Fruit fly (Drosophila melanogaster) whole organism, embryonic: Measurements from ENCODE around the gene Atg8b.

Experiments used
- Bdp1 ChIP-seq: fragments of 200-800 bp; sonication (Bioruptor generic); optimal IDR thresholded peaks from 3 replicates; lab custom pipeline; 2016; ENCODE audit warnings: missing biosample characterization, missing genetic modification characterization
- CG10462 ChIP-seq: fragments of 200-800 bp; sonication (Bioruptor generic); optimal IDR thresholded peaks from 2 replicates; lab custom pipeline; 2016; ENCODE audit warnings: missing biosample characterization, missing genetic modification characterization
- CG12104 ChIP-seq: fragments of 200-800 bp; sonication (Bioruptor generic); optimal IDR thresholded peaks from 3 replicates; lab custom pipeline; 2016; ENCODE audit warnings: missing biosample characterization, missing genetic modification characterization
- CG12155 ChIP-seq: fragments of 200-800 bp; sonication (Bioruptor generic); optimal IDR thresholded peaks from 3 replicates; lab custom pipeline; 2016; ENCODE audit warnings: missing biosample characterization, missing genetic modification characterization
- CG12659 ChIP-seq: fragments of 200-800 bp; sonication (Bioruptor generic); optimal IDR thresholded peaks from 3 replicates; lab custom pipeline; 2017; ENCODE audit warnings: mild to moderate bottlenecking, missing biosample characterization, missing genetic modification reagents, missing genetic modification characterization
- CG15601 ChIP-seq: fragments of 200-800 bp; sonication (Bioruptor generic); optimal IDR thresholded peaks from 3 replicates; lab custom pipeline; 2019; ENCODE audit warnings: missing biosample characterization, mild to moderate bottlenecking, missing genetic modification characterization, moderate library complexity
- CG18011 ChIP-seq: fragments of 200-800 bp; sonication (Bioruptor generic); optimal IDR thresholded peaks from 2 replicates; lab custom pipeline; 2017; ENCODE audit warnings: missing biosample characterization, missing genetic modification characterization, mild to moderate bottlenecking, moderate library complexity, missing genotype
- CG31365 ChIP-seq: fragments of 200-800 bp; sonication (Bioruptor generic); optimal IDR thresholded peaks from 2 replicates; lab custom pipeline; 2018; ENCODE audit warnings: missing biosample characterization, mild to moderate bottlenecking, missing genetic modification characterization
- CG31441 ChIP-seq: fragments of 200-800 bp; sonication (Bioruptor generic); IDR thresholded peaks from 2 replicates; pipeline ENCODE4 v1.3.6; 2022; ENCODE audit warnings: missing biosample characterization, missing genetic modification characterization
- CG32532 ChIP-seq: fragments of 200-800 bp; sonication (Bioruptor generic); IDR thresholded peaks from 2 replicates; pipeline ENCODE4 v1.3.6; 2022; ENCODE audit warnings: missing biosample characterization, missing genetic modification characterization
- CG43689 ChIP-seq: fragments of 200-800 bp; sonication (Bioruptor generic); IDR thresholded peaks from 2 replicates; pipeline ENCODE4 v1.3.6; 2022; ENCODE audit warnings: missing biosample characterization, missing genetic modification characterization
- CG5180 ChIP-seq: fragments of 200-800 bp; sonication (Bioruptor generic); optimal IDR thresholded peaks from 3 replicates; lab custom pipeline; 2017; ENCODE audit warnings: missing biosample characterization, missing genetic modification characterization, mild to moderate bottlenecking, moderate library complexity, missing genetic modification reagents
- CG6683 ChIP-seq: fragments of 200-800 bp; sonication (Bioruptor generic); optimal IDR thresholded peaks from 2 replicates; lab custom pipeline; 2017; ENCODE audit warnings: missing biosample characterization, mild to moderate bottlenecking, missing genetic modification characterization, missing genetic modification reagents
- CG6791 ChIP-seq: fragments of 200-800 bp; sonication (Bioruptor generic); IDR thresholded peaks from 3 replicates; pipeline ENCODE4 v1.3.6; 2022; ENCODE audit warnings: missing biosample characterization, missing genetic modification characterization; ENCODE audit not compliant: partially characterized antibody
- CG7786 ChIP-seq: fragments of 200-800 bp; sonication (Bioruptor generic); optimal IDR thresholded peaks from 2 replicates; lab custom pipeline; 2016; ENCODE audit warnings: missing biosample characterization, missing genetic modification characterization
- CG8290 ChIP-seq, 3 experiments: fragments of 200-800 bp; sonication (Bioruptor generic); optimal IDR thresholded peaks; 2 replicates each; lab custom pipeline; 2016 to 2019; ENCODE audit warnings: missing biosample characterization in 3 of 3, missing genetic modification characterization in 3 of 3, mild to moderate bottlenecking in 2 of 3, moderate library complexity in 1 of 3
- CG9215 ChIP-seq: fragments of 200-800 bp; sonication (Bioruptor generic); IDR thresholded peaks from 2 replicates; pipeline ENCODE4 v1.3.6; 2022; ENCODE audit warnings: missing biosample characterization, missing genetic modification characterization
- CG9437 ChIP-seq: fragments of 200-800 bp; sonication (Bioruptor generic); optimal IDR thresholded peaks from 2 replicates; lab custom pipeline; 2018; ENCODE audit warnings: missing biosample characterization, mild to moderate bottlenecking, missing genetic modification characterization
- CTCF ChIP-seq: fragments of 200-800 bp; sonication (Bioruptor generic); optimal IDR thresholded peaks from 2 replicates; lab custom pipeline; 2017; ENCODE audit warnings: missing biosample characterization, mild to moderate bottlenecking, missing genetic modification characterization, moderate library complexity
- Camta ChIP-seq: fragments of 200-800 bp; sonication (Bioruptor generic); optimal IDR thresholded peaks from 2 replicates; lab custom pipeline; 2016; ENCODE audit warnings: missing biosample characterization, missing genetic modification characterization
- Dp ChIP-seq: fragments of 200-800 bp; sonication (Bioruptor generic); optimal IDR thresholded peaks from 2 replicates; lab custom pipeline; 2018; ENCODE audit warnings: missing biosample characterization, mild to moderate bottlenecking, missing genetic modification characterization, moderate library complexity
- Elba2 ChIP-seq: fragments of 200-800 bp; sonication (Bioruptor generic); optimal IDR thresholded peaks from 3 replicates; lab custom pipeline; 2016; ENCODE audit warnings: missing biosample characterization, missing genetic modification characterization
- Fer1 ChIP-seq: fragments of 200-800 bp; sonication (Bioruptor generic); optimal IDR thresholded peaks from 2 replicates; lab custom pipeline; 2017; ENCODE audit warnings: missing biosample characterization, mild to moderate bottlenecking, missing genetic modification characterization
- HmgD ChIP-seq: fragments of 200-800 bp; sonication (Bioruptor generic); optimal IDR thresholded peaks from 3 replicates; lab custom pipeline; 2016; ENCODE audit warnings: missing biosample characterization, missing genetic modification characterization
- Hmr ChIP-seq: fragments of 200-800 bp; sonication (Bioruptor generic); optimal IDR thresholded peaks from 3 replicates; lab custom pipeline; 2017; ENCODE audit warnings: mild to moderate bottlenecking, missing biosample characterization, missing genetic modification reagents, missing genetic modification characterization
- Lhr ChIP-seq: fragments of 200-800 bp; sonication (Bioruptor generic); optimal IDR thresholded peaks from 3 replicates; lab custom pipeline; 2017; ENCODE audit warnings: mild to moderate bottlenecking, missing biosample characterization, missing genetic modification reagents, missing genetic modification characterization
- MESR4 ChIP-seq: fragments of 200-800 bp; sonication (Bioruptor generic); optimal IDR thresholded peaks from 2 replicates; lab custom pipeline; 2018; ENCODE audit warnings: missing biosample characterization, mild to moderate bottlenecking, missing genetic modification characterization, moderate library complexity
- Med ChIP-seq: fragments of 200-800 bp; sonication (Bioruptor generic); peaks from one replicate; lab custom pipeline; 2016; ENCODE audit warnings: missing biosample characterization, missing genetic modification characterization, mild to moderate bottlenecking, inconsistent platforms, moderate library complexity
- Poxn ChIP-seq: fragments of 200-800 bp; sonication (Bioruptor generic); IDR thresholded peaks from 2 replicates; pipeline ENCODE4 v1.3.6; 2022; ENCODE audit warnings: missing biosample characterization, missing genetic modification characterization
- ato ChIP-seq: fragments of 200-800 bp; sonication (Bioruptor generic); IDR thresholded peaks from 2 replicates; pipeline ENCODE4 v1.3.6; 2022; ENCODE audit warnings: missing biosample characterization, missing genetic modification characterization; ENCODE audit not compliant: partially characterized antibody
- bsh ChIP-seq, 2 experiments: fragments of 200-800 bp; sonication (Bioruptor generic); optimal IDR thresholded peaks; 2 replicates each; lab custom pipeline; 2017 to 2018; ENCODE audit warnings: mild to moderate bottlenecking in 2 of 2, missing biosample characterization in 2 of 2, missing genetic modification characterization in 2 of 2, moderate library complexity in 1 of 2
- cas ChIP-seq: fragments of 200-800 bp; sonication (Bioruptor generic); IDR thresholded peaks from 2 replicates; pipeline ENCODE4 v1.3.6; 2022; ENCODE audit warnings: missing biosample characterization, missing genetic modification characterization
- crc ChIP-seq: fragments of 200-800 bp; sonication (Bioruptor generic); optimal IDR thresholded peaks from 2 replicates; lab custom pipeline; 2016; ENCODE audit warnings: missing biosample characterization, missing genetic modification characterization
- gro ChIP-seq: fragments of 200-800 bp; sonication (Bioruptor generic); optimal IDR thresholded peaks from 2 replicates; lab custom pipeline; 2016; ENCODE audit warnings: missing biosample characterization, missing genetic modification characterization
- gsb ChIP-seq: fragments of 200-800 bp; sonication (Bioruptor generic); IDR thresholded peaks from 2 replicates; pipeline ENCODE4 v1.3.6; 2022; ENCODE audit warnings: missing biosample characterization, missing genetic modification characterization
- hkb ChIP-seq, 2 experiments: fragments of 200-800 bp in 1 of 2; fragments of >200 bp in 1 of 2; sonication (Bioruptor generic) in 1 of 2; IDR thresholded peaks in 1 of 2; optimal IDR thresholded peaks in 1 of 2; 2 replicates each; pipeline versions ENCODE4 v1.3.6 to Lab custom; 2017 to 2022; ENCODE audit warnings: missing biosample characterization in 1 of 2, missing genetic modification characterization in 1 of 2
- insv ChIP-seq, 2 experiments: fragments of 200-800 bp; sonication (Bioruptor generic); optimal IDR thresholded peaks; 3 replicates each; lab custom pipeline; 2016 to 2018; ENCODE audit warnings: missing biosample characterization in 2 of 2, missing genetic modification characterization in 2 of 2
- kah ChIP-seq: fragments of 200-800 bp; sonication (Bioruptor generic); optimal IDR thresholded peaks from 2 replicates; lab custom pipeline; 2018; ENCODE audit warnings: missing biosample characterization, mild to moderate bottlenecking, missing genetic modification characterization
- knrl ChIP-seq: fragments of 200-800 bp; sonication (Bioruptor generic); IDR thresholded peaks from 3 replicates; pipeline ENCODE4 v1.3.6; 2022; ENCODE audit warnings: missing biosample characterization, missing genetic modification characterization; ENCODE audit not compliant: partially characterized antibody
- onecut ChIP-seq: fragments of 200-800 bp; sonication (Bioruptor generic); IDR thresholded peaks from 2 replicates; pipeline ENCODE4 v1.3.6; 2022; ENCODE audit warnings: missing biosample characterization, missing genetic modification characterization
- phol ChIP-seq: fragments of 200-800 bp; sonication (Bioruptor generic); optimal IDR thresholded peaks from 3 replicates; lab custom pipeline; 2018; ENCODE audit warnings: missing biosample characterization, mild to moderate bottlenecking, missing genetic modification characterization, moderate library complexity
- pros ChIP-seq: fragments of 200-800 bp; sonication (Bioruptor generic); optimal IDR thresholded peaks from 3 replicates; lab custom pipeline; 2019; ENCODE audit warnings: missing biosample characterization, mild to moderate bottlenecking, missing genetic modification characterization, moderate library complexity
- sens ChIP-seq: fragments of 200-800 bp; sonication (Bioruptor generic); peaks from one replicate; lab custom pipeline; 2016; ENCODE audit warnings: missing biosample characterization, missing genetic modification characterization
- trh ChIP-seq: fragments of 200-800 bp; sonication (Bioruptor generic); optimal IDR thresholded peaks from 2 replicates; lab custom pipeline; 2016; ENCODE audit warnings: missing biosample characterization, missing genetic modification characterization
- ttk ChIP-seq: fragments of 200-800 bp; sonication (Bioruptor generic); IDR thresholded peaks from 2 replicates; pipeline ENCODE4 v2.1.2; 2022; ENCODE audit warnings: missing biosample characterization, missing genetic modification characterization

Gene Atg8b

dm6 chr3R:17718760-17719625, 5.9 kb downstream of the Atg8b start, which contains the start of gene Pxt (continued):
- TF ChIP-seq CG9437 (GFP tag; lab: Kevin White, UChicago) = peak; percentile 93
- TF ChIP-seq CG31365 = peak; percentile 97
- 0 out of 2 replicates have a peak, but pooled peaks have one; percentile 18 for TF ChIP-seq CG31441 (GFP tag; lab: Robert Waterston, UW)
- peak; percentile 27 for TF ChIP-seq CG15601 (tag; lab: Kevin White, UChicago)
- no peak for TF ChIP-seq CG8290 (GFP tag; optimal IDR thresholded peaks at IDR 0.05; lab: Kevin White, UChicago)
- TF ChIP-seq CG8290 (tag; optimal IDR thresholded peaks at IDR 0.05; lab: Kevin White, UChicago) = peak in 1 of 2 experiments; percentile 28
- peak; percentile 53 for TF ChIP-seq CTCF (GFP tag; lab: Kevin White, UChicago)
- peak; percentile 88 for TF ChIP-seq phol (tag; lab: Kevin White, UChicago)
- peak; percentile 8; the same call in 1 of the 2 replicates for TF ChIP-seq ato (GFP tag; lab: Robert Waterston, UW)
- TF ChIP-seq CG12155 = peak; percentile 70
- TF ChIP-seq sens = peak; percentile 69
- TF ChIP-seq trh (GFP tag; lab: Kevin White, UChicago) = no peak
- peak in 1 of 2 experiments; percentile 88 for TF ChIP-seq insv (GFP tag; optimal IDR thresholded peaks at IDR 0.05; lab: Kevin White, UChicago)
- peak; percentile 23 for TF ChIP-seq CG12659 (GFP tag; lab: Kevin White, UChicago)
- TF ChIP-seq Dp (GFP tag; lab: Kevin White, UChicago) = peak; percentile 82
- TF ChIP-seq kah (GFP tag; lab: Kevin White, UChicago) = no peak
- peak; percentile 5 for TF ChIP-seq Lhr (GFP tag; lab: Kevin White, UChicago)
- TF ChIP-seq CG6791 (GFP tag; lab: Robert Waterston, UW) = peak; percentile 52; the same call in 2 of the 3 replicates
- TF ChIP-seq ttk (GFP tag; lab: Robert Waterston, UW) = no peak
- 0 out of 2 replicates have a peak, but pooled peaks have one; percentile 11 for TF ChIP-seq CG32532 (GFP tag; lab: Robert Waterston, UW)
- no peak for TF ChIP-seq hkb (optimal IDR thresholded peaks at IDR 0.05; lab: Kevin White, UChicago)
- TF ChIP-seq hkb (GFP tag; IDR thresholded peaks at IDR 0.05; lab: Robert Waterston, UW) = no peak
- no peak for TF ChIP-seq bsh (GFP tag; optimal IDR thresholded peaks at IDR 0.05; lab: Kevin White, UChicago)
- peak; percentile 10 for TF ChIP-seq Elba2 (GFP tag; lab: Kevin White, UChicago)
- peak; percentile 16 for TF ChIP-seq Med (GFP tag; lab: Kevin White, UChicago)

- TF ChIP-seq CG12104 (GFP tag; lab: Kevin White, UChicago) = no peak
- peak; percentile 34 for TF ChIP-seq Fer1 (GFP tag; lab: Kevin White, UChicago)
- no peak for TF ChIP-seq CG43689 (GFP tag; lab: Robert Waterston, UW)
- TF ChIP-seq Poxn (GFP tag; lab: Robert Waterston, UW) = no peak
- peak; percentile 42 for TF ChIP-seq gro (GFP tag; lab: Kevin White, UChicago)
- peak; percentile 65 for TF ChIP-seq Dp (GFP tag; lab: Kevin White, UChicago)
- no peak for TF ChIP-seq CG10462 (GFP tag; lab: Kevin White, UChicago)
- peak; percentile 49 for TF ChIP-seq CG12659 (GFP tag; lab: Kevin White, UChicago)
- peak; percentile 17 for TF ChIP-seq CG15601 (tag; lab: Kevin White, UChicago)
- peak; percentile 5 for TF ChIP-seq HmgD (GFP tag; lab: Kevin White, UChicago)
- no peak for TF ChIP-seq crc (GFP tag; lab: Kevin White, UChicago)
- peak; percentile 18 for TF ChIP-seq Bdp1 (GFP tag; lab: Kevin White, UChicago)
- TF ChIP-seq CG7786 = no peak
- peak; percentile 88 for TF ChIP-seq MESR4 (GFP tag; lab: Kevin White, UChicago)
- TF ChIP-seq Camta (GFP tag; lab: Kevin White, UChicago) = peak; percentile 2
- TF ChIP-seq gsb (GFP tag; lab: Robert Waterston, UW) = no peak
- no peak for TF ChIP-seq CG9215
- TF ChIP-seq onecut (GFP tag; lab: Robert Waterston, UW) = peak; percentile 33
- TF ChIP-seq CTCF (GFP tag; lab: Kevin White, UChicago) = peak; percentile 77
- no peak for TF ChIP-seq CG5180 (GFP tag; lab: Kevin White, UChicago)
- peak; percentile 16 for TF ChIP-seq Hmr (GFP tag; lab: Kevin White, UChicago)
- no peak for TF ChIP-seq CG6683
- no peak for TF ChIP-seq cas (GFP tag; lab: Robert Waterston, UW)
- TF ChIP-seq pros (GFP tag; lab: Kevin White, UChicago) = no peak
- TF ChIP-seq CG18011 = no peak
- no peak for TF ChIP-seq knrl (GFP tag; lab: Robert Waterston, UW)
Observed at dm6 chr3R:17718051-17718693, 6.7 kb downstream of the Atg8b start, which contains the start of gene osa. TSS of gene osa (minus strand) at chr3R:17718350.
